Fruit fly (Drosophila melanogaster): ENCODE results near the gene elm.

Gene elm

dm6 chr3R:5668928-5669739 is 14.5 kb upstream of the elm start, which contains the start of the genes Xe7 and Atg17 (continued):
- peak; percentile 69 for TF ChIP-seq Nf-YB (GFP tag; optimal IDR thresholded peaks at IDR 0.05)
- no peak for TF ChIP-seq prd (optimal IDR thresholded peaks at IDR 0.05)
- TF ChIP-seq prd (GFP tag; IDR thresholded peaks at IDR 0.05), result peak; percentile 96
- TF ChIP-seq kni (GFP tag; optimal IDR thresholded peaks at IDR 0.05), result peak; percentile 10
- peak; percentile 89 for TF ChIP-seq CG17359 (tag; optimal IDR thresholded peaks at IDR 0.05)
- peak; percentile 27 for TF ChIP-seq Neu2 (GFP tag; optimal IDR thresholded peaks at IDR 0.05; ENCODE audit: borderline replicate concordance)
- TF ChIP-seq Doc3 (GFP tag; IDR thresholded peaks at IDR 0.05; ENCODE audit: partially characterized antibody), result peak; percentile 39; the same call in 1 of the 3 replicates
- TF ChIP-seq CG7928 (GFP tag; optimal IDR thresholded peaks at IDR 0.05), result peak; percentile 74
- peak; percentile 94 for TF ChIP-seq CG12391 (tag; optimal IDR thresholded peaks at IDR 0.05)
- TF ChIP-seq CG14710 (tag; optimal IDR thresholded peaks at IDR 0.05), result peak; percentile 94
- peak; percentile 24 for TF ChIP-seq CG10565 (GFP tag; optimal IDR thresholded peaks at IDR 0.05)
- peak; percentile 92 for TF ChIP-seq chn (GFP tag; optimal IDR thresholded peaks at IDR 0.05)
- TF ChIP-seq crp (GFP tag; optimal IDR thresholded peaks at IDR 0.05), result peak in 1 of 2 experiments; percentile 45
- TF ChIP-seq CG12744 (GFP tag; optimal IDR thresholded peaks at IDR 0.05), result peak; percentile 57
- TF ChIP-seq CG14667 (GFP tag; IDR thresholded peaks at IDR 0.05), result peak; percentile 90
- TF ChIP-seq CG43689 (GFP tag; IDR thresholded peaks at IDR 0.05), result peak; percentile 67; the same call in 1 of the 2 replicates
- peak; percentile 97 for TF ChIP-seq CG9932 (GFP tag; IDR thresholded peaks at IDR 0.05)
- TF ChIP-seq luna (GFP tag; optimal IDR thresholded peaks at IDR 0.05), result peak; percentile 74
- TF ChIP-seq CG6854 (GFP tag; optimal IDR thresholded peaks at IDR 0.05), result peak; percentile 25
- peak; percentile 79 for TF ChIP-seq Hmx (GFP tag; optimal IDR thresholded peaks at IDR 0.05)
- TF ChIP-seq cad (GFP tag; optimal IDR thresholded peaks at IDR 0.05), result no peak
- peak; percentile 72 for TF ChIP-seq CG6654 (GFP tag; optimal IDR thresholded peaks at IDR 0.05)
- peak; percentile 58; the same call in 2 of the 3 replicates for TF ChIP-seq vnd (GFP tag; IDR thresholded peaks at IDR 0.05; ENCODE audit: partially characterized antibody)
- peak; percentile 90 for TF ChIP-seq CG11247 (GFP tag; IDR thresholded peaks at IDR 0.05)
- TF ChIP-seq pnt (GFP tag; optimal IDR thresholded peaks at IDR 0.05), result peak; percentile 85
- TF ChIP-seq NfI (GFP tag; optimal IDR thresholded peaks at IDR 0.05), result peak; percentile 95
- peak; percentile 73 for TF ChIP-seq peb (GFP tag; IDR thresholded peaks at IDR 0.05)
- peak; percentile 32 for TF ChIP-seq CG31365 (tag; optimal IDR thresholded peaks at IDR 0.05)
- peak; percentile 95 for TF ChIP-seq nmo (GFP tag; optimal IDR thresholded peaks at IDR 0.05)
- peak; percentile 73 for TF ChIP-seq mirr (GFP tag; optimal IDR thresholded peaks at IDR 0.05)
- peak; percentile 79 for TF ChIP-seq CG3407 (GFP tag; optimal IDR thresholded peaks at IDR 0.05)
- TF ChIP-seq fd102C (GFP tag; optimal IDR thresholded peaks at IDR 0.05), result peak; percentile 13
- peak; percentile 89 for TF ChIP-seq CG13894 (tag; optimal IDR thresholded peaks at IDR 0.05)
- TF ChIP-seq CG11723 (GFP tag; optimal IDR thresholded peaks at IDR 0.05), result peak; percentile 87
- peak; percentile 72 for TF ChIP-seq CG5245 (GFP tag; optimal IDR thresholded peaks at IDR 0.05)
- peak; percentile 99 for TF ChIP-seq Ets65A (GFP tag)
- TF ChIP-seq Fer3 (tag; optimal IDR thresholded peaks at IDR 0.05), result peak; percentile 92
- TF ChIP-seq Rfx (GFP tag; IDR thresholded peaks at IDR 0.05), result peak; percentile 94
- peak; percentile 75 for TF ChIP-seq CG6765 (GFP tag; optimal IDR thresholded peaks at IDR 0.05)
- TF ChIP-seq chinmo (GFP tag; IDR thresholded peaks at IDR 0.05; ENCODE audit: partially characterized antibody), result no peak
- TF ChIP-seq CG11456 (GFP tag; IDR thresholded peaks at IDR 0.05), result peak; percentile 92
- no peak for TF ChIP-seq Sry-β (GFP tag; optimal IDR thresholded peaks at IDR 0.05)
- peak; percentile 84 for TF ChIP-seq CG3065 (GFP tag; optimal IDR thresholded peaks at IDR 0.05)
- TF ChIP-seq dpn (GFP tag; optimal IDR thresholded peaks at IDR 0.05), result peak; percentile 92 to 95
- TF ChIP-seq btn (GFP tag; optimal IDR thresholded peaks at IDR 0.05), result peak; percentile 47
- no peak for TF ChIP-seq sc (optimal IDR thresholded peaks at IDR 0.05)
- TF ChIP-seq sc (GFP tag; optimal IDR thresholded peaks at IDR 0.05), result peak; percentile 74
- TF ChIP-seq CrebB (tag; optimal IDR thresholded peaks at IDR 0.05), result peak; percentile 61
- peak; percentile 85 for TF ChIP-seq Atf3 (GFP tag; optimal IDR thresholded peaks at IDR 0.05)

Data from whole organism, embryonic.